Worm (Caenorhabditis elegans) whole organism, L1 larva: Measurements from ENCODE around the gene rgs-9.

Experiments
- C34B4.2 ChIP-seq: sonication (generic microtip); optimal IDR thresholded peaks from 2 replicates; lab custom pipeline; 2017; ENCODE audit warnings: mild to moderate bottlenecking, missing genetic modification characterization, missing compliant biosample characterization
- Y116A8C.19 ChIP-seq: sonication (generic microtip); optimal IDR thresholded peaks from 2 replicates; lab custom pipeline; 2016; ENCODE audit warnings: missing compliant biosample characterization, missing genetic modification characterization, borderline replicate concordance
- aha-1 ChIP-seq: fragments of 150-350 bp; optimal IDR thresholded peaks from 2 replicates; lab custom pipeline; 2014; ENCODE audit warnings: missing biosample characterization, missing genetic modification characterization
- alr-1 ChIP-seq: fragments of 200-800 bp; sonication (Bioruptor generic); optimal IDR thresholded peaks from 2 replicates; lab custom pipeline; 2018; ENCODE audit warnings: borderline replicate concordance, mild to moderate bottlenecking, missing genetic modification characterization, missing compliant biosample characterization
- aly-2 ChIP-seq: fragments of 150-350 bp; optimal IDR thresholded peaks from 2 replicates; lab custom pipeline; 2014; ENCODE audit warnings: missing biosample characterization, missing genetic modification characterization
- ama-1 ChIP-seq: fragments of 150-350 bp; optimal IDR thresholded peaks from 2 replicates; lab custom pipeline; 2014
- blmp-1 ChIP-seq: fragments of 150-350 bp; optimal IDR thresholded peaks from 2 replicates; lab custom pipeline; 2014; ENCODE audit warnings: missing biosample characterization, missing genetic modification characterization
- ceh-63 ChIP-seq: fragments of 200-800 bp; sonication (Bioruptor generic); optimal IDR thresholded peaks from 2 replicates; lab custom pipeline; 2018; ENCODE audit warnings: mild to moderate bottlenecking, missing genetic modification characterization, missing compliant biosample characterization
- ceh-8 ChIP-seq: fragments of 200-800 bp; sonication (Bioruptor generic); optimal IDR thresholded peaks from 2 replicates; lab custom pipeline; 2018; ENCODE audit warnings: mild to moderate bottlenecking, missing genetic modification characterization, moderate library complexity, missing compliant biosample characterization
- ceh-82 ChIP-seq, 3 experiments: fragments of 150-350 bp in 1 of 3; sonication (generic microtip) in 2 of 3; optimal IDR thresholded peaks; 2 replicates each; lab custom pipeline; 2014 to 2017; ENCODE audit warnings: missing biosample characterization in 3 of 3, missing genetic modification characterization in 3 of 3
- ces-1 ChIP-seq: fragments of 150-350 bp; optimal IDR thresholded peaks from 2 replicates; lab custom pipeline; 2014; ENCODE audit warnings: missing biosample characterization, missing genetic modification reagents, missing genetic modification characterization
- dpl-1 ChIP-seq, 3 experiments: fragments of 150-350 bp in 2 of 3; sonication (generic microtip) in 1 of 3; optimal IDR thresholded peaks; 2 replicates each; lab custom pipeline; 2014 to 2017; ENCODE audit warnings: missing biosample characterization in 3 of 3, missing genetic modification characterization in 3 of 3, missing genetic modification reagents in 3 of 3
- efl-1 ChIP-seq, 4 experiments: fragments of 150-350 bp; optimal IDR thresholded peaks in 3 of 4; peaks in 1 of 4; 1 replicate in 1 of 4; 2 replicates in 3 of 4; lab custom pipeline; 2014; ENCODE audit warnings: missing biosample characterization in 2 of 4, missing genetic modification characterization in 2 of 4, missing genetic modification reagents in 2 of 4
- efl-3 ChIP-seq: fragments of 200-800 bp; sonication (Bioruptor generic); optimal IDR thresholded peaks from 2 replicates; lab custom pipeline; 2018; ENCODE audit warnings: mild to moderate bottlenecking, missing genetic modification characterization, missing compliant biosample characterization
- egl-27 ChIP-seq, 2 experiments: fragments of 150-350 bp in 1 of 2; sonication (generic microtip); optimal IDR thresholded peaks; 3 replicates each; lab custom pipeline; 2017 to 2018; ENCODE audit warnings: missing biosample characterization in 2 of 2, missing genetic modification characterization in 2 of 2, missing genetic modification reagents in 2 of 2
- elt-2 ChIP-seq: sonication (generic microtip); optimal IDR thresholded peaks from 2 replicates; lab custom pipeline; 2016; ENCODE audit warnings: missing genetic modification characterization, mild to moderate bottlenecking, inconsistent platforms, missing compliant biosample characterization, missing genetic modification reagents
- ets-5 ChIP-seq: fragments of 200-800 bp; sonication (Bioruptor generic); IDR thresholded peaks from 2 replicates; pipeline ENCODE4 v1.3.6; 2022; ENCODE audit warnings: missing genetic modification characterization, missing compliant biosample characterization
- fkh-4 ChIP-seq: sonication (generic microtip); optimal IDR thresholded peaks from 2 replicates; lab custom pipeline; 2016; ENCODE audit warnings: missing compliant biosample characterization, missing genetic modification characterization, borderline replicate concordance
- fkh-8 ChIP-seq: sonication (generic microtip); optimal IDR thresholded peaks from 2 replicates; lab custom pipeline; 2016; ENCODE audit warnings: mild to moderate bottlenecking, missing genetic modification characterization, missing compliant biosample characterization
- grh-1 ChIP-seq: fragments of 200-800 bp; sonication (Bioruptor generic); IDR thresholded peaks from 2 replicates; pipeline ENCODE4 v1.3.6; 2022; ENCODE audit warnings: missing genetic modification reagents, missing genetic modification characterization, missing compliant biosample characterization
- hlh-17 ChIP-seq: fragments of 200-800 bp; sonication (Bioruptor generic); optimal IDR thresholded peaks from 2 replicates; lab custom pipeline; 2018; ENCODE audit warnings: missing genetic modification characterization, mild to moderate bottlenecking, missing compliant biosample characterization, moderate library complexity, borderline replicate concordance
- hpl-2 ChIP-seq: fragments of 150-350 bp; optimal IDR thresholded peaks from 2 replicates; lab custom pipeline; 2014; ENCODE audit warnings: missing biosample characterization, missing genetic modification reagents, missing genetic modification characterization
- jun-1 ChIP-seq: fragments of 150-350 bp; optimal IDR thresholded peaks from 2 replicates; lab custom pipeline; 2014; ENCODE audit warnings: missing biosample characterization, missing genetic modification reagents, missing genetic modification characterization
- lin-14 ChIP-seq: fragments of 200-800 bp; sonication (Bioruptor generic); optimal IDR thresholded peaks from 2 replicates; lab custom pipeline; 2018; ENCODE audit warnings: mild to moderate bottlenecking, missing genetic modification characterization, moderate library complexity, missing compliant biosample characterization
- lin-35 ChIP-seq, 2 experiments: fragments of 150-350 bp; optimal IDR thresholded peaks; 2 replicates each; lab custom pipeline; 2014; ENCODE audit warnings: missing biosample characterization in 2 of 2, missing genetic modification characterization in 2 of 2, missing genetic modification reagents in 2 of 2
- lir-3 ChIP-seq: sonication (generic microtip); optimal IDR thresholded peaks from 2 replicates; lab custom pipeline; 2016; ENCODE audit warnings: mild to moderate bottlenecking, missing genetic modification characterization, moderate library complexity, missing compliant biosample characterization; ENCODE audit not compliant: poor library complexity
- mab-9 ChIP-seq: fragments of 200-800 bp; sonication (Bioruptor generic); IDR thresholded peaks from 2 replicates; pipeline ENCODE4 v1.3.6; 2022; ENCODE audit warnings: missing genetic modification reagents, missing genetic modification characterization, missing compliant biosample characterization
- mdl-1 ChIP-seq, 2 experiments: fragments of 150-350 bp; optimal IDR thresholded peaks; 2 replicates each; lab custom pipeline; 2014 to 2017; ENCODE audit warnings: missing biosample characterization in 2 of 2, missing genetic modification characterization in 2 of 2, inconsistent platforms in 1 of 2
- mef-2 ChIP-seq: fragments of 150-350 bp; optimal IDR thresholded peaks from 2 replicates; lab custom pipeline; 2014; ENCODE audit warnings: missing biosample characterization, missing genetic modification characterization
- nhr-11 ChIP-seq: fragments of 150-350 bp; optimal IDR thresholded peaks from 2 replicates; lab custom pipeline; 2014; ENCODE audit warnings: missing biosample characterization, missing genetic modification characterization
- nhr-20 ChIP-seq: sonication (generic microtip); optimal IDR thresholded peaks from 2 replicates; lab custom pipeline; 2016; ENCODE audit warnings: mild to moderate bottlenecking, missing genetic modification characterization, missing compliant biosample characterization
- nhr-237 ChIP-seq: fragments of 150-350 bp; optimal IDR thresholded peaks from 2 replicates; lab custom pipeline; 2014; ENCODE audit warnings: missing biosample characterization, missing genetic modification characterization
- nhr-28 ChIP-seq: fragments of 150-350 bp; optimal IDR thresholded peaks from 2 replicates; lab custom pipeline; 2014; ENCODE audit warnings: missing biosample characterization, missing genetic modification characterization
- nhr-76 ChIP-seq: sonication (generic microtip); optimal IDR thresholded peaks from 2 replicates; lab custom pipeline; 2017; ENCODE audit warnings: missing biosample characterization, missing genetic modification characterization
- pax-3 ChIP-seq: fragments of 200-800 bp; sonication (Bioruptor generic); optimal IDR thresholded peaks from 2 replicates; lab custom pipeline; 2018; ENCODE audit warnings: mild to moderate bottlenecking, missing genetic modification characterization, moderate library complexity, missing compliant biosample characterization
- snpc-4 ChIP-seq: fragments of 150-350 bp; optimal IDR thresholded peaks from 2 replicates; lab custom pipeline; 2014; ENCODE audit warnings: missing biosample characterization, missing genetic modification characterization
- snu-23 ChIP-seq: sonication (generic microtip); optimal IDR thresholded peaks from 2 replicates; lab custom pipeline; 2016; ENCODE audit warnings: missing genetic modification characterization, missing compliant biosample characterization
- sox-4 ChIP-seq: sonication (generic microtip); optimal IDR thresholded peaks from 2 replicates; lab custom pipeline; 2016; ENCODE audit warnings: missing genetic modification characterization, missing compliant biosample characterization
- sup-37 ChIP-seq: fragments of 200-800 bp; sonication (Bioruptor generic); optimal IDR thresholded peaks from 2 replicates; lab custom pipeline; 2018; ENCODE audit warnings: mild to moderate bottlenecking, missing genetic modification characterization, missing compliant biosample characterization
- swsn-7 ChIP-seq: sonication (generic microtip); optimal IDR thresholded peaks from 2 replicates; lab custom pipeline; 2016; ENCODE audit warnings: missing genetic modification characterization, missing compliant biosample characterization
- tlp-1 ChIP-seq: fragments of 150-350 bp; optimal IDR thresholded peaks from 2 replicates; lab custom pipeline; 2014; ENCODE audit warnings: missing biosample characterization, missing genetic modification characterization
- unc-130 ChIP-seq: fragments of 150-350 bp; optimal IDR thresholded peaks from 2 replicates; lab custom pipeline; 2017; ENCODE audit warnings: missing biosample characterization, missing genetic modification characterization, inconsistent platforms
- unc-62 ChIP-seq: fragments of 150-350 bp; optimal IDR thresholded peaks from 2 replicates; lab custom pipeline; 2014; ENCODE audit warnings: missing biosample characterization, missing genetic modification reagents, missing genetic modification characterization
- unc-86 ChIP-seq: sonication (generic microtip); optimal IDR thresholded peaks from 2 replicates; lab custom pipeline; 2016; ENCODE audit warnings: missing genetic modification characterization, missing compliant biosample characterization
- unc-98 ChIP-seq: fragments of 200-800 bp; sonication (Bioruptor generic); IDR thresholded peaks from 2 replicates; pipeline ENCODE4 v1.3.6; 2022; ENCODE audit warnings: missing genetic modification characterization, missing compliant biosample characterization
- vab-15 ChIP-seq: sonication (generic microtip); optimal IDR thresholded peaks from 2 replicates; lab custom pipeline; 2017; ENCODE audit warnings: missing genotype, mild to moderate bottlenecking, missing genetic modification characterization, missing compliant biosample characterization
- xbp-1 ChIP-seq: sonication (generic microtip); optimal IDR thresholded peaks from 2 replicates; lab custom pipeline; 2016; ENCODE audit warnings: missing genetic modification characterization, missing compliant biosample characterization
- zag-1 ChIP-seq: fragments of 150-350 bp; optimal IDR thresholded peaks from 2 replicates; lab custom pipeline; 2014; ENCODE audit warnings: missing biosample characterization, missing genetic modification characterization
- zip-4 ChIP-seq: fragments of 200-800 bp; sonication (Bioruptor generic); optimal IDR thresholded peaks from 2 replicates; lab custom pipeline; 2018; ENCODE audit warnings: mild to moderate bottlenecking, missing genetic modification characterization, moderate library complexity, missing compliant biosample characterization
- ztf-11 ChIP-seq, 2 experiments: sonication (generic microtip); optimal IDR thresholded peaks; 2 replicates each; lab custom pipeline; 2016 to 2017; ENCODE audit warnings: missing genetic modification characterization in 2 of 2, missing biosample characterization in 1 of 2, missing compliant biosample characterization in 1 of 2

rgs-9 gene

ce11 chrX:1960895-1961715, 46.0 kb downstream of the rgs-9 start (continued):
- no peak for TF ChIP-seq fkh-4
- peak in 1 of 2 experiments; percentile 11 for TF ChIP-seq efl-1 (optimal IDR thresholded peaks at IDR 0.05; lab: Kevin White, UChicago)
- peak in 1 of 2 experiments; percentile 81 for TF ChIP-seq efl-1 (GFP tag; optimal IDR thresholded peaks at IDR 0.05 in 1 of 2; lab: Kevin White, UChicago)
- TF ChIP-seq dpl-1 (GFP tag; optimal IDR thresholded peaks at IDR 0.05; lab: Kevin White, UChicago), result peak in 1 of 3 experiments; percentile 20
- TF ChIP-seq nhr-11 (tag; lab: Kevin White, UChicago), result no peak
- TF ChIP-seq zag-1 (tag; lab: Kevin White, UChicago), result no peak
- TF ChIP-seq grh-1 (GFP tag; lab: Robert Waterston, UW), result no peak
- no peak for TF ChIP-seq lir-3 (tag; lab: Kevin White, UChicago)
- no peak for TF ChIP-seq ztf-11 (tag; optimal IDR thresholded peaks at IDR 0.05; lab: Kevin White, UChicago)
- no peak for TF ChIP-seq aly-2 (tag; lab: Kevin White, UChicago)
- TF ChIP-seq tlp-1 (tag; lab: Kevin White, UChicago), result no peak
- TF ChIP-seq ama-1 (lab: Kevin White, UChicago), result no peak
- no peak for TF ChIP-seq aha-1 (tag; lab: Kevin White, UChicago)
- TF ChIP-seq nhr-28, result no peak
- no peak for TF ChIP-seq Y116A8C.19
- peak; percentile 21 for TF ChIP-seq elt-2 (tag; lab: Kevin White, UChicago)
- TF ChIP-seq hlh-17 (GFP tag; lab: Kevin White, UChicago), result no peak
- no peak for TF ChIP-seq sup-37 (GFP tag; lab: Kevin White, UChicago)
- TF ChIP-seq lin-14 (GFP tag; lab: Kevin White, UChicago), result peak; percentile 86
- TF ChIP-seq mab-9 (GFP tag; lab: Robert Waterston, UW), result no peak
- TF ChIP-seq blmp-1 (tag; lab: Kevin White, UChicago), result peak; percentile 34
- no peak for TF ChIP-seq nhr-76 (tag; lab: Kevin White, UChicago)
- TF ChIP-seq hpl-2 (GFP tag; lab: Kevin White, UChicago), result no peak
- TF ChIP-seq unc-86, result no peak
- TF ChIP-seq sox-4 (tag; lab: Kevin White, UChicago), result no peak
- no peak for TF ChIP-seq zip-4
- no peak for TF ChIP-seq unc-62 (GFP tag; lab: Kevin White, UChicago)
- peak in 1 of 2 experiments; percentile 7 for TF ChIP-seq mdl-1 (tag; optimal IDR thresholded peaks at IDR 0.05; lab: Kevin White, UChicago)
- no peak for TF ChIP-seq C34B4.2 (tag; lab: Kevin White, UChicago)
- no peak for TF ChIP-seq mef-2 (tag; lab: Kevin White, UChicago)
- no peak for TF ChIP-seq ets-5 (GFP tag; lab: Robert Waterston, UW)
- TF ChIP-seq pax-3, result no peak
- TF ChIP-seq egl-27 (tag; optimal IDR thresholded peaks at IDR 0.05; lab: Kevin White, UChicago), result no peak
- no peak for TF ChIP-seq alr-1 (tag; lab: Kevin White, UChicago)
- no peak for TF ChIP-seq jun-1 (tag; lab: Kevin White, UChicago)
- no peak for TF ChIP-seq ceh-63
- TF ChIP-seq fkh-8 (tag; lab: Kevin White, UChicago), result peak; percentile 33
- TF ChIP-seq xbp-1 (tag; lab: Kevin White, UChicago), result peak; percentile 22
- no peak for TF ChIP-seq unc-98 (GFP tag; lab: Robert Waterston, UW)
- peak; percentile 7 for TF ChIP-seq snpc-4 (tag; lab: Kevin White, UChicago)
- TF ChIP-seq ceh-82 (tag; optimal IDR thresholded peaks at IDR 0.05; lab: Kevin White, UChicago), result peak in 2 of 3 experiments; percentile 4 to 58
- TF ChIP-seq unc-130 (tag; lab: Kevin White, UChicago), result no peak
- TF ChIP-seq ces-1, result no peak
- TF ChIP-seq lin-35 (GFP tag; optimal IDR thresholded peaks at IDR 0.05; lab: Kevin White, UChicago), result peak in 1 of 2 experiments; percentile 45
- TF ChIP-seq ceh-8, result no peak
- TF ChIP-seq nhr-20 (tag; lab: Kevin White, UChicago), result peak; percentile 39
- TF ChIP-seq swsn-7 (tag; lab: Kevin White, UChicago), result peak; percentile 21
- no peak for TF ChIP-seq efl-3 (GFP tag; lab: Kevin White, UChicago)
- no peak for TF ChIP-seq vab-15
- peak; percentile 52 for TF ChIP-seq snu-23 (GFP tag; lab: Kevin White, UChicago)
- no peak for TF ChIP-seq nhr-237 (tag; lab: Kevin White, UChicago)
